Fruit fly (Drosophila melanogaster) whole organism: ENCODE results near the gene Mpc1.

Experiments
- pan ChIP-seq: fragments of >200 bp; optimal IDR thresholded peaks from 2 replicates; lab custom pipeline; 2017
- psq ChIP-seq: fragments of >200 bp; optimal IDR thresholded peaks from 2 replicates; lab custom pipeline; 2017

dm6 chr3R:18916715-18917253 lies 11.7 kb downstream of the Mpc1 start:
- TF ChIP-seq psq (lab: Kevin White, UChicago) (no peak), pan (no peak)
